Fruit fly (Drosophila melanogaster): Measurements from ENCODE around the gene CG5391.

CG5391 gene

DNA sequence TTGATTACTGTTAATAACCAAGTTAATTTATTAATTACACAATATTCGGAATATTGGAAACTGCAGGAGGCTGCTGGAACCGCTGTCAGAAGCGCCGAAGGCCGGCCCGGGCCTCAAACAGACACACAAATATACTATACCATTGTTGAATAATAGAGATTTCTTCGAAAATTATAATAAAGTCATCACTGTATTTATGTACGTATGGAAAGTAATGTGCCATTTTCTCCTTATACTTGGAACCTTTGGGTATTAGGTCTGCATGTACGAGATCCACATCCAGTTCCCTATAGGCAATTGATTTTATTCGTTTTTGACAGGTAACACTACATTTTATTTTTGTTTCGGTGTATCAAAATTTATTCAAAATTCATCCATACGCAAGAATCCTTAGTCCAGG lies 38.6 kb upstream of the CG5391 start, which contains the start of gene CG7069:
Gene CG7069 (plus strand): TSS at position 301 of the 400 bp plus-strand sequence.
- TF ChIP-seq fru (GFP tag; optimal IDR thresholded peaks at IDR 0.05), result no peak
- no peak for TF ChIP-seq Myc (optimal IDR thresholded peaks at IDR 0.05)
- TF ChIP-seq sv (GFP tag; optimal IDR thresholded peaks at IDR 0.05), result no peak
- no peak for TF ChIP-seq jim (GFP tag; optimal IDR thresholded peaks at IDR 0.05)

dm6 chr3R:22368777-22369214 lies 34.8 kb upstream of the CG5391 start:
- TF ChIP-seq OdsH (GFP tag; optimal IDR thresholded peaks at IDR 0.05), result peak; percentile 69
- TF ChIP-seq Myc (optimal IDR thresholded peaks at IDR 0.05), result no peak
- peak; percentile 57 for TF ChIP-seq h (GFP tag; optimal IDR thresholded peaks at IDR 0.05)
- TF ChIP-seq rgr (GFP tag; optimal IDR thresholded peaks at IDR 0.05), result peak; percentile 69
- peak; percentile 48 for TF ChIP-seq HLH106 (tag; optimal IDR thresholded peaks at IDR 0.05)
- peak in 1 of 2 experiments; percentile 79 for TF ChIP-seq foxo (GFP tag; optimal IDR thresholded peaks at IDR 0.05)
- peak; percentile 78 for TF ChIP-seq sv (GFP tag; optimal IDR thresholded peaks at IDR 0.05)
- TF ChIP-seq psq (GFP tag; optimal IDR thresholded peaks at IDR 0.05), result peak; percentile 67
- TF ChIP-seq br (GFP tag; optimal IDR thresholded peaks at IDR 0.05), result peak; percentile 74
- peak; percentile 60 for TF ChIP-seq Sp1 (GFP tag; optimal IDR thresholded peaks at IDR 0.05)
- peak; percentile 60 for TF ChIP-seq ey (GFP tag; optimal IDR thresholded peaks at IDR 0.05)
- peak; percentile 30 for TF ChIP-seq sage (GFP tag; optimal IDR thresholded peaks at IDR 0.05)
- peak; percentile 83 for TF ChIP-seq fru (GFP tag; optimal IDR thresholded peaks at IDR 0.05)
- no peak for TF ChIP-seq dmrt93B (GFP tag; optimal IDR thresholded peaks at IDR 0.05)
- no peak for TF ChIP-seq Rel (GFP tag; optimal IDR thresholded peaks at IDR 0.05)
- TF ChIP-seq Rel (tag; optimal IDR thresholded peaks at IDR 0.05), result no peak
- no peak for TF ChIP-seq jim (GFP tag; optimal IDR thresholded peaks at IDR 0.05)
- peak; percentile 74 for TF ChIP-seq woc (GFP tag; optimal IDR thresholded peaks at IDR 0.05)

DNA sequence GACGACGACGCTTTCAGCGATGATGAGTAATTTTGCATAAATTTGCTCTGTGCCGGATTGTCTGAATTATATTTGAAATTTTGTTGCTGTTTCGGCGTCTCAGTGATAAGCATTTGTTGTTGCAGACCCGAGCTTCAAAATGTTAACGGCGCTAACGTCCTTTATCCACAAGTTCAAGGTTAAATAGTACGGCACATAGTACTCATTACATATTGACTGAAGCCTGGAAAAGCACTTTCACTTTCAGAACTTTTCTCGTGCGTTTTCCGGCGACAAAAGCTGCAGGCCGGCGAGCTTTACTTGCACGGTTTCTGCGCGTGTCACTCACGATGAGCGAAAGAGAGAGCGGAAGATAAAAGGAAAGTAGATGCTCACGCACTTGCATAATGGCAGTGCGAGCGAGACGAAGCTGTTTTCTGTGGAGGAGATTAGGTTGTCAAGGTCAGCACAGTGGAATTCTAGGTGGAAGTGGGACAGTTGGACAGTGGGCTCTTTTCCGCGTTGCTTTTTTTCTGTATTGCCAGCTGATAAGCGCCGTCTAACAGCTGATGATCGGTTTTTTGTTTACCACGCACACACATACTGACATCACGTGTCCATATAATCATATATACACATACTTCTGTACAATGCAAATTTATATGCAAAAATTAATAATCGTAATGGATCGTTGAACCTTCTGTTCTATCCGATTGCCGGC lies 34.3 kb upstream of the CG5391 start:
- TF ChIP-seq Dif (GFP tag; optimal IDR thresholded peaks at IDR 0.05; ENCODE audit: partially characterized antibody) (no peak), sage (GFP tag; optimal IDR thresholded peaks at IDR 0.05) (no peak), fru (GFP tag; optimal IDR thresholded peaks at IDR 0.05) (no peak), CG32264 (GFP tag; optimal IDR thresholded peaks at IDR 0.05) (no peak), jim (GFP tag; optimal IDR thresholded peaks at IDR 0.05) (no peak), Hr78 (GFP tag; optimal IDR thresholded peaks at IDR 0.05) (no peak), Hnf4 (GFP tag; optimal IDR thresholded peaks at IDR 0.05) (no peak), pan (optimal IDR thresholded peaks at IDR 0.05) (no peak), Abd-B (GFP tag; optimal IDR thresholded peaks at IDR 0.05) (no peak), h (GFP tag; optimal IDR thresholded peaks at IDR 0.05) (no peak), Rel (GFP tag; optimal IDR thresholded peaks at IDR 0.05) (no peak), Rel (tag; optimal IDR thresholded peaks at IDR 0.05) (no peak), rgr (GFP tag; optimal IDR thresholded peaks at IDR 0.05) (no peak), Sp1 (GFP tag; optimal IDR thresholded peaks at IDR 0.05) (no peak), HLH106 (tag; optimal IDR thresholded peaks at IDR 0.05) (no peak), brk (GFP tag; optimal IDR thresholded peaks at IDR 0.05) (no peak), dl (GFP tag; optimal IDR thresholded peaks at IDR 0.05; ENCODE audit: insufficient read depth in 1 of 2, partially characterized antibody in 2 of 2) (no peak), N (GFP tag; optimal IDR thresholded peaks at IDR 0.05) (no peak), foxo (GFP tag; optimal IDR thresholded peaks at IDR 0.05) (no peak), dmrt93B (GFP tag; optimal IDR thresholded peaks at IDR 0.05) (no peak)

dm6 chr3R:22367126-22368076 lies 33.5 kb upstream of the CG5391 start, which contains the start of the genes Polr3F and PyK:
Polr3F (minus strand) TSS chr3R:22367373.
PyK (plus strand) TSS chr3R:22367536.
- TF ChIP-seq Jra (GFP tag; optimal IDR thresholded peaks at IDR 0.05) (peak; percentile 19), rgr (GFP tag; optimal IDR thresholded peaks at IDR 0.05) (peak; percentile 8), Hnf4 (GFP tag; optimal IDR thresholded peaks at IDR 0.05) (peak; percentile 37), lola (GFP tag; optimal IDR thresholded peaks at IDR 0.05) (no peak), foxo (GFP tag; optimal IDR thresholded peaks at IDR 0.05) (peak in 1 of 2 experiments; percentile 42), Mio (GFP tag; optimal IDR thresholded peaks at IDR 0.05) (no peak), Abd-B (GFP tag; optimal IDR thresholded peaks at IDR 0.05) (no peak), Dfd (GFP tag; optimal IDR thresholded peaks at IDR 0.05) (no peak), sv (GFP tag; optimal IDR thresholded peaks at IDR 0.05) (peak; percentile 50), Rel (GFP tag; optimal IDR thresholded peaks at IDR 0.05) (no peak), Rel (tag; optimal IDR thresholded peaks at IDR 0.05) (peak; percentile 10), OdsH (GFP tag; optimal IDR thresholded peaks at IDR 0.05) (peak; percentile 14), h (GFP tag; optimal IDR thresholded peaks at IDR 0.05) (peak; percentile 46), ey (GFP tag; optimal IDR thresholded peaks at IDR 0.05) (peak; percentile 28), dl (GFP tag; optimal IDR thresholded peaks at IDR 0.05; ENCODE audit: insufficient read depth in 1 of 2, partially characterized antibody in 2 of 2) (no peak), Sp1 (GFP tag; optimal IDR thresholded peaks at IDR 0.05) (peak; percentile 31), Myc (optimal IDR thresholded peaks at IDR 0.05) (peak; percentile 0), dmrt93B (GFP tag; optimal IDR thresholded peaks at IDR 0.05) (no peak), sage (GFP tag; optimal IDR thresholded peaks at IDR 0.05) (no peak), HLH106 (tag; optimal IDR thresholded peaks at IDR 0.05) (peak; percentile 28), N (GFP tag; optimal IDR thresholded peaks at IDR 0.05) (no peak), CG9705 (GFP tag; optimal IDR thresholded peaks at IDR 0.05) (peak; percentile 12), dsf (GFP tag; optimal IDR thresholded peaks at IDR 0.05; ENCODE audit: borderline replicate concordance) (peak; percentile 53)
